Fruit fly (Drosophila melanogaster) whole organism, wandering third instar larva: ENCODE measurements around the gene CG5181.

ENCODE experiments used
- Dif ChIP-seq: fragments of 200-275, 200-300 bp; sonication (Bioruptor generic); optimal IDR thresholded peaks from 2 replicates; lab custom pipeline; 2018; ENCODE audit warnings: missing biosample characterization, missing genetic modification characterization; ENCODE audit not compliant: partially characterized antibody
- Hr83 ChIP-seq: fragments of 200-300 bp; sonication (Bioruptor generic); optimal IDR thresholded peaks from 2 replicates; lab custom pipeline; 2016; ENCODE audit warnings: missing biosample characterization, mild to moderate bottlenecking, missing genetic modification characterization, moderate library complexity; ENCODE audit not compliant: poor library complexity, severe bottlenecking
- OdsH ChIP-seq: fragments of 200-800 bp; sonication (Bioruptor generic); optimal IDR thresholded peaks from 2 replicates; lab custom pipeline; 2016; ENCODE audit warnings: missing biosample characterization, mild to moderate bottlenecking, missing genetic modification characterization
- Rel ChIP-seq, 2 experiments: fragments of 200-800 bp; sonication (Bioruptor generic) in 1 of 2; optimal IDR thresholded peaks; 2 replicates in 1 of 2; 3 replicates in 1 of 2; lab custom pipeline; 2016 to 2019; ENCODE audit warnings: mild to moderate bottlenecking in 2 of 2, missing biosample characterization in 2 of 2, missing genetic modification characterization in 2 of 2, moderate library complexity in 1 of 2
- Sp1 ChIP-seq: fragments of 200-800 bp; sonication (Bioruptor generic); optimal IDR thresholded peaks from 3 replicates; lab custom pipeline; 2019; ENCODE audit warnings: missing biosample characterization, mild to moderate bottlenecking, missing genetic modification characterization, moderate library complexity
- brk ChIP-seq: fragments of 200-800 bp; sonication (Bioruptor generic); optimal IDR thresholded peaks from 2 replicates; lab custom pipeline; 2016; ENCODE audit warnings: missing biosample characterization, mild to moderate bottlenecking, missing genetic modification characterization
- foxo ChIP-seq, 2 experiments: fragments of 200-800 bp; sonication (Bioruptor generic); optimal IDR thresholded peaks; 2 replicates in 1 of 2; 3 replicates in 1 of 2; lab custom pipeline; 2016 to 2017; ENCODE audit warnings: missing biosample characterization in 2 of 2, missing genetic modification characterization in 2 of 2
- h ChIP-seq: fragments of 200-800 bp; sonication (Bioruptor generic); optimal IDR thresholded peaks from 3 replicates; lab custom pipeline; 2016; ENCODE audit warnings: missing biosample characterization, mild to moderate bottlenecking, missing genetic modification characterization
- jim ChIP-seq: fragments of 175-275, 200-325 bp; sonication (Bioruptor generic); optimal IDR thresholded peaks from 2 replicates; lab custom pipeline; 2016; ENCODE audit warnings: missing biosample characterization, mild to moderate bottlenecking, missing genetic modification characterization

dm6 chr2L:7438505-7438904, 28.9 kb upstream of the CG5181 start:
- TF ChIP-seq Hr83 (GFP tag; lab: Kevin White, UChicago): no peak
- no peak for TF ChIP-seq Sp1 (GFP tag; lab: Kevin White, UChicago)
- TF ChIP-seq Dif (GFP tag; lab: Kevin White, UChicago): no peak
- TF ChIP-seq foxo (GFP tag; optimal IDR thresholded peaks at IDR 0.05; lab: Kevin White, UChicago): no peak
- TF ChIP-seq brk (GFP tag; lab: Kevin White, UChicago): no peak
- TF ChIP-seq jim (GFP tag; lab: Kevin White, UChicago): no peak
- TF ChIP-seq OdsH: no peak
- no peak for TF ChIP-seq h (GFP tag; lab: Kevin White, UChicago)
- no peak for TF ChIP-seq Rel (GFP tag; optimal IDR thresholded peaks at IDR 0.05; lab: Kevin White, UChicago)
- TF ChIP-seq Rel (tag; optimal IDR thresholded peaks at IDR 0.05; lab: Kevin White, UChicago): no peak
